Worm (Caenorhabditis elegans): ENCODE results near the gene C07E3.4.

The C07E3.4 gene

ce11 chrII:10384680-10385383, 24.2 kb downstream of the C07E3.4 start, which contains the start of gene ztf-27:
Gene ztf-27 (plus strand): TSS chrII:10385333.
- TF ChIP-seq hmg-4 (GFP tag; optimal IDR thresholded peaks at IDR 0.05), result peak; percentile 33
- TF ChIP-seq ceh-13 (GFP tag; optimal IDR thresholded peaks at IDR 0.05), result no peak
- no peak for TF ChIP-seq ama-1 (optimal IDR thresholded peaks at IDR 0.05)

- TF ChIP-seq ceh-36 (tag; optimal IDR thresholded peaks at IDR 0.05) (peak; percentile 20), sea-1 (GFP tag; conservative IDR thresholded peaks at IDR 0.05) (peak; percentile 74; the same call in 1 of the 2 replicates), B0310.2 (tag; optimal IDR thresholded peaks at IDR 0.05) (peak; percentile 61), hnd-1 (tag; optimal IDR thresholded peaks at IDR 0.05) (peak; percentile 31), aly-1 (tag; optimal IDR thresholded peaks at IDR 0.05) (no peak), flt-1 (GFP tag; IDR thresholded peaks at IDR 0.05) (peak; percentile 50; the same call in 1 of the 2 replicates), pes-1 (GFP tag; IDR thresholded peaks at IDR 0.05) (peak; percentile 76), scrt-1 (GFP tag; IDR thresholded peaks at IDR 0.05) (0 out of 2 replicates have a peak, but pooled peaks have one; percentile 25), ets-7 (tag; optimal IDR thresholded peaks at IDR 0.05) (no peak), tra-4 (tag; optimal IDR thresholded peaks at IDR 0.05) (no peak), tbx-37 (GFP tag; conservative IDR thresholded peaks at IDR 0.05) (no peak), F13C5.2 (tag; optimal IDR thresholded peaks at IDR 0.05) (peak; percentile 91), tbx-11 (GFP tag; IDR thresholded peaks at IDR 0.05) (peak; percentile 72), ceh-13 (GFP tag; optimal IDR thresholded peaks at IDR 0.05) (peak; percentile 47), hmbx-1 (tag; optimal IDR thresholded peaks at IDR 0.05) (peak; percentile 51), hmg-4 (GFP tag; optimal IDR thresholded peaks at IDR 0.05) (peak; percentile 20), ama-1 (optimal IDR thresholded peaks at IDR 0.05) (no peak)
These were observed 27.6 kb downstream of the C07E3.4 start for ce11 chrII:10388041-10388706.

ce11 chrII:10389038-10389437, 28.5 kb downstream of the C07E3.4 start:
- TF ChIP-seq ama-1 (optimal IDR thresholded peaks at IDR 0.05) (no peak), sea-1 (GFP tag; conservative IDR thresholded peaks at IDR 0.05) (no peak), B0310.2 (tag; optimal IDR thresholded peaks at IDR 0.05) (no peak), hmg-4 (GFP tag; optimal IDR thresholded peaks at IDR 0.05) (no peak), F13C5.2 (tag; optimal IDR thresholded peaks at IDR 0.05) (no peak), tra-4 (tag; optimal IDR thresholded peaks at IDR 0.05) (no peak), hmbx-1 (tag; optimal IDR thresholded peaks at IDR 0.05) (no peak), scrt-1 (GFP tag; IDR thresholded peaks at IDR 0.05) (no peak), aly-1 (tag; optimal IDR thresholded peaks at IDR 0.05) (no peak), tbx-11 (GFP tag; IDR thresholded peaks at IDR 0.05) (no peak), ceh-13 (GFP tag; optimal IDR thresholded peaks at IDR 0.05) (no peak)

ce11 chrII:10389776-10390175, 29.2 kb downstream of the C07E3.4 start:
- TF ChIP-seq aly-1 (tag; optimal IDR thresholded peaks at IDR 0.05) (no peak), pes-1 (GFP tag; IDR thresholded peaks at IDR 0.05) (no peak), tra-4 (tag; optimal IDR thresholded peaks at IDR 0.05) (no peak), sea-1 (GFP tag; conservative IDR thresholded peaks at IDR 0.05) (no peak), flt-1 (GFP tag; IDR thresholded peaks at IDR 0.05) (no peak), F13C5.2 (tag; optimal IDR thresholded peaks at IDR 0.05) (no peak), hmg-4 (GFP tag; optimal IDR thresholded peaks at IDR 0.05) (no peak), ama-1 (optimal IDR thresholded peaks at IDR 0.05) (no peak), hmbx-1 (tag; optimal IDR thresholded peaks at IDR 0.05) (no peak), tbx-37 (GFP tag; conservative IDR thresholded peaks at IDR 0.05) (no peak), ceh-36 (tag; optimal IDR thresholded peaks at IDR 0.05) (no peak), ets-7 (tag; optimal IDR thresholded peaks at IDR 0.05) (no peak), ceh-13 (GFP tag; optimal IDR thresholded peaks at IDR 0.05) (no peak), scrt-1 (GFP tag; IDR thresholded peaks at IDR 0.05) (no peak)

ce11 chrII:10390250-10390821, 29.7 kb downstream of the C07E3.4 start:
- TF ChIP-seq hnd-1 (tag; optimal IDR thresholded peaks at IDR 0.05) (no peak), flt-1 (GFP tag; IDR thresholded peaks at IDR 0.05) (no peak), ama-1 (optimal IDR thresholded peaks at IDR 0.05) (no peak), hmg-4 (GFP tag; optimal IDR thresholded peaks at IDR 0.05) (no peak), hmbx-1 (tag; optimal IDR thresholded peaks at IDR 0.05) (no peak)

- no peak for TF ChIP-seq B0310.2 (tag; optimal IDR thresholded peaks at IDR 0.05)
- TF ChIP-seq tra-4 (tag; optimal IDR thresholded peaks at IDR 0.05), result no peak
- TF ChIP-seq ama-1 (optimal IDR thresholded peaks at IDR 0.05), result no peak
- TF ChIP-seq ets-7 (tag; optimal IDR thresholded peaks at IDR 0.05), result no peak
- TF ChIP-seq scrt-1 (GFP tag; IDR thresholded peaks at IDR 0.05), result no peak
- no peak for TF ChIP-seq hmg-4 (GFP tag; optimal IDR thresholded peaks at IDR 0.05)
- no peak for TF ChIP-seq tbx-37 (GFP tag; conservative IDR thresholded peaks at IDR 0.05)
- no peak for TF ChIP-seq ceh-36 (tag; optimal IDR thresholded peaks at IDR 0.05)
- TF ChIP-seq flt-1 (GFP tag; IDR thresholded peaks at IDR 0.05), result no peak
- TF ChIP-seq aly-1 (tag; optimal IDR thresholded peaks at IDR 0.05), result no peak
- TF ChIP-seq pes-1 (GFP tag; IDR thresholded peaks at IDR 0.05), result no peak
- TF ChIP-seq F13C5.2 (tag; optimal IDR thresholded peaks at IDR 0.05), result no peak
- no peak for TF ChIP-seq hnd-1 (tag; optimal IDR thresholded peaks at IDR 0.05)
- no peak for TF ChIP-seq ceh-13 (GFP tag; optimal IDR thresholded peaks at IDR 0.05)
- TF ChIP-seq tbx-11 (GFP tag; IDR thresholded peaks at IDR 0.05), result no peak
- no peak for TF ChIP-seq sea-1 (GFP tag; conservative IDR thresholded peaks at IDR 0.05)
- no peak for TF ChIP-seq hmbx-1 (tag; optimal IDR thresholded peaks at IDR 0.05)
These were observed 30.3 kb downstream of the C07E3.4 start, which contains the start of the genes T09F3.2 and T09F3.7 for ce11 chrII:10390854-10391253. Gene T09F3.2 (plus strand): TSS chrII:10391154. Gene T09F3.7 (plus strand): TSS chrII:10391168.

All from whole organism, early embryonic.